Fruit fly (Drosophila melanogaster) whole organism, embryonic: Measurements from ENCODE around the gene Lon.

Experiments
- BEAF-32 ChIP-seq: fragments of 200-800 bp; sonication (Bioruptor generic); optimal IDR thresholded peaks from 3 replicates; lab custom pipeline; 2017; ENCODE audit warnings: missing biosample characterization, missing genetic modification characterization, mild to moderate bottlenecking, moderate library complexity, missing genetic modification reagents
- BtbVII ChIP-seq: fragments of 200-800 bp; sonication (Bioruptor generic); optimal IDR thresholded peaks from 3 replicates; lab custom pipeline; 2017; ENCODE audit warnings: missing biosample characterization, mild to moderate bottlenecking, missing genetic modification characterization
- CG1024 ChIP-seq: fragments of 200-800 bp; sonication (Bioruptor generic); IDR thresholded peaks from 2 replicates; pipeline ENCODE4 v1.3.6; 2022; ENCODE audit warnings: missing biosample characterization, missing genetic modification characterization
- CG10431 ChIP-seq: fragments of 200-800 bp; sonication (Bioruptor generic); optimal IDR thresholded peaks from 3 replicates; lab custom pipeline; 2018; ENCODE audit warnings: missing biosample characterization, mild to moderate bottlenecking, missing genetic modification characterization
- CG11504 ChIP-seq: fragments of 200-800 bp; sonication (Bioruptor generic); optimal IDR thresholded peaks from 3 replicates; lab custom pipeline; 2019; ENCODE audit warnings: missing biosample characterization, mild to moderate bottlenecking, missing genetic modification characterization, moderate library complexity
- CG12155 ChIP-seq: fragments of 200-800 bp; sonication (Bioruptor generic); optimal IDR thresholded peaks from 3 replicates; lab custom pipeline; 2016; ENCODE audit warnings: missing biosample characterization, missing genetic modification characterization
- CG13775 ChIP-seq: fragments of 200-800 bp; sonication (Bioruptor generic); optimal IDR thresholded peaks from 3 replicates; lab custom pipeline; 2017; ENCODE audit warnings: missing biosample characterization, mild to moderate bottlenecking, missing genetic modification characterization
- CG17568 ChIP-seq: fragments of 200-800 bp; sonication (Bioruptor generic); optimal IDR thresholded peaks from 2 replicates; lab custom pipeline; 2018; ENCODE audit warnings: missing biosample characterization, mild to moderate bottlenecking, missing genetic modification characterization, moderate library complexity
- CG18011 ChIP-seq: fragments of 200-800 bp; sonication (Bioruptor generic); optimal IDR thresholded peaks from 2 replicates; lab custom pipeline; 2017; ENCODE audit warnings: missing biosample characterization, missing genetic modification characterization, mild to moderate bottlenecking, moderate library complexity, missing genotype
- CG18476 ChIP-seq: fragments of 200-800 bp; sonication (Bioruptor generic); optimal IDR thresholded peaks from 2 replicates; lab custom pipeline; 2016; ENCODE audit warnings: missing biosample characterization, mild to moderate bottlenecking, missing genetic modification characterization
- CG31388 ChIP-seq: fragments of 200-800 bp; sonication (Bioruptor generic); optimal IDR thresholded peaks from 2 replicates; lab custom pipeline; 2016; ENCODE audit warnings: missing biosample characterization, missing genetic modification characterization
- CG32772 ChIP-seq: fragments of 200-800 bp; sonication (Bioruptor generic); IDR thresholded peaks from 2 replicates; pipeline ENCODE4 v1.3.6; 2022; ENCODE audit warnings: missing biosample characterization, missing genetic modification characterization
- CG3726 ChIP-seq: fragments of 200-800 bp; sonication (Bioruptor generic); IDR thresholded peaks from 3 replicates; pipeline ENCODE4, ENCODE4 v1.3.6; 2022; ENCODE audit warnings: missing biosample characterization, missing genetic modification characterization
- CG43689 ChIP-seq: fragments of 200-800 bp; sonication (Bioruptor generic); IDR thresholded peaks from 2 replicates; pipeline ENCODE4 v1.3.6; 2022; ENCODE audit warnings: missing biosample characterization, missing genetic modification characterization
- CG4404 ChIP-seq: fragments of 200-800 bp; sonication (Bioruptor generic); IDR thresholded peaks from 2 replicates; pipeline ENCODE4 v1.3.6; 2022; ENCODE audit warnings: missing biosample characterization, missing genetic modification characterization
- CG4617 ChIP-seq: fragments of 200-800 bp; sonication (Bioruptor generic); optimal IDR thresholded peaks from 3 replicates; lab custom pipeline; 2016; ENCODE audit warnings: missing biosample characterization, missing genetic modification characterization, borderline replicate concordance
- CG6791 ChIP-seq: fragments of 200-800 bp; sonication (Bioruptor generic); IDR thresholded peaks from 3 replicates; pipeline ENCODE4 v1.3.6; 2022; ENCODE audit warnings: missing biosample characterization, missing genetic modification characterization; ENCODE audit not compliant: partially characterized antibody
- CG7963 ChIP-seq: fragments of 200-800 bp; sonication (Bioruptor generic); IDR thresholded peaks from 3 replicates; pipeline ENCODE4 v1.3.6; 2022; ENCODE audit warnings: missing biosample characterization, missing genetic modification characterization; ENCODE audit not compliant: partially characterized antibody
- Dbx ChIP-seq: fragments of 200-800 bp; sonication (Bioruptor generic); IDR thresholded peaks from 3 replicates; pipeline ENCODE4 v1.3.6; 2022; ENCODE audit warnings: missing biosample characterization, missing genetic modification characterization
- Drgx ChIP-seq: fragments of 200-800 bp; sonication (Bioruptor generic); IDR thresholded peaks from 2 replicates; pipeline ENCODE4 v1.3.6; 2022; ENCODE audit warnings: missing biosample characterization, missing genetic modification characterization
- MESR4 ChIP-seq: fragments of 200-800 bp; sonication (Bioruptor generic); optimal IDR thresholded peaks from 2 replicates; lab custom pipeline; 2018; ENCODE audit warnings: missing biosample characterization, mild to moderate bottlenecking, missing genetic modification characterization, moderate library complexity
- Myb ChIP-seq: fragments of 200-800 bp; sonication (Bioruptor generic); optimal IDR thresholded peaks from 2 replicates; lab custom pipeline; 2016; ENCODE audit warnings: missing biosample characterization, missing genetic modification characterization
- NC2α ChIP-seq: fragments of 200-800 bp; sonication (Bioruptor generic); optimal IDR thresholded peaks from 2 replicates; lab custom pipeline; 2016; ENCODE audit warnings: missing biosample characterization, missing genetic modification characterization
- Poxn ChIP-seq: fragments of 200-800 bp; sonication (Bioruptor generic); IDR thresholded peaks from 2 replicates; pipeline ENCODE4 v1.3.6; 2022; ENCODE audit warnings: missing biosample characterization, missing genetic modification characterization
- Six4 ChIP-seq: fragments of 200-800 bp; sonication (Bioruptor generic); optimal IDR thresholded peaks from 2 replicates; lab custom pipeline; 2016; ENCODE audit warnings: missing biosample characterization, missing genetic modification characterization
- Sox102F ChIP-seq: fragments of 200-800 bp; sonication (Bioruptor generic); optimal IDR thresholded peaks from 2 replicates; lab custom pipeline; 2018; ENCODE audit warnings: missing biosample characterization, mild to moderate bottlenecking, missing genetic modification characterization, moderate library complexity
- Sry-β ChIP-seq: fragments of 200-800 bp; sonication (Bioruptor generic); optimal IDR thresholded peaks from 2 replicates; lab custom pipeline; 2018; ENCODE audit warnings: missing biosample characterization, mild to moderate bottlenecking, missing genetic modification characterization, moderate library complexity
- Sry-δ ChIP-seq: fragments of 200-800 bp; sonication (Bioruptor generic); optimal IDR thresholded peaks from 2 replicates; lab custom pipeline; 2016; ENCODE audit warnings: missing biosample characterization, missing genetic modification characterization
- Trl ChIP-seq, 3 experiments: fragments of >200 bp in 2 of 3; fragments of 200-800 bp in 1 of 3; sonication (Bioruptor generic) in 1 of 3; optimal IDR thresholded peaks; 2 replicates in 1 of 3; 3 replicates in 2 of 3; lab custom pipeline; 2016 to 2017; ENCODE audit warnings: missing biosample characterization in 1 of 3, missing genetic modification characterization in 1 of 3
- Vsx1 ChIP-seq: fragments of 200-800 bp; sonication (Bioruptor generic); optimal IDR thresholded peaks from 2 replicates; lab custom pipeline; 2017; ENCODE audit warnings: missing biosample characterization, mild to moderate bottlenecking, missing genetic modification characterization, missing genetic modification reagents
- bbx ChIP-seq: fragments of 200-800 bp; sonication (Bioruptor generic); IDR thresholded peaks from 2 replicates; pipeline ENCODE4 v1.3.6; 2022; ENCODE audit warnings: missing biosample characterization, missing genetic modification characterization; ENCODE audit not compliant: partially characterized antibody
- bowl ChIP-seq: fragments of 200-800 bp; sonication (Bioruptor generic); IDR thresholded peaks from 2 replicates; pipeline ENCODE4 v1.3.6; 2022; ENCODE audit warnings: missing biosample characterization, missing genetic modification characterization
- chinmo ChIP-seq: fragments of 200-800 bp; sonication (Bioruptor generic); IDR thresholded peaks from 4 replicates; pipeline ENCODE4 v1.3.6; 2022; ENCODE audit warnings: missing biosample characterization, missing genetic modification characterization; ENCODE audit not compliant: partially characterized antibody
- chm ChIP-seq: fragments of 200-800 bp; sonication (Bioruptor generic); IDR thresholded peaks from 2 replicates; pipeline ENCODE4 v1.3.6; 2022; ENCODE audit warnings: missing biosample characterization, missing genetic modification characterization
- cwo ChIP-seq: fragments of 200-800 bp; sonication (Bioruptor generic); optimal IDR thresholded peaks from 3 replicates; lab custom pipeline; 2017; ENCODE audit warnings: missing biosample characterization, missing genetic modification characterization, mild to moderate bottlenecking, moderate library complexity, missing genetic modification reagents
- dimm ChIP-seq: fragments of 200-800 bp; sonication (Bioruptor generic); IDR thresholded peaks from 2 replicates; pipeline ENCODE4 v1.3.6; 2022; ENCODE audit warnings: missing biosample characterization, missing genetic modification characterization
- esg ChIP-seq: fragments of 200-800 bp; sonication (Bioruptor generic); conservative IDR thresholded peaks from 2 replicates; pipeline ENCODE4 v1.3.6; 2022; ENCODE audit warnings: missing biosample characterization, missing genetic modification characterization
- ewg ChIP-seq: fragments of 200-800 bp; sonication (Bioruptor generic); optimal IDR thresholded peaks from 3 replicates; lab custom pipeline; 2017; ENCODE audit warnings: mild to moderate bottlenecking, missing biosample characterization, missing genetic modification reagents, missing genetic modification characterization
- gcm ChIP-seq: fragments of 200-800 bp; sonication (Bioruptor generic); optimal IDR thresholded peaks from 2 replicates; lab custom pipeline; 2019; ENCODE audit warnings: missing biosample characterization, mild to moderate bottlenecking, missing genetic modification characterization, moderate library complexity
- hth ChIP-seq: fragments of >200 bp; optimal IDR thresholded peaks from 2 replicates; lab custom pipeline; 2017; ENCODE audit warnings: inconsistent platforms
- inv ChIP-seq: fragments of 200-800 bp; sonication (Bioruptor generic); IDR thresholded peaks from 2 replicates; pipeline ENCODE4 v1.3.6; 2022; ENCODE audit warnings: missing biosample characterization, missing genetic modification characterization; ENCODE audit not compliant: partially characterized antibody
- kni ChIP-seq: fragments of 200-800 bp; sonication (Bioruptor generic); optimal IDR thresholded peaks from 3 replicates; lab custom pipeline; 2017; ENCODE audit warnings: mild to moderate bottlenecking, missing biosample characterization, missing genetic modification reagents, missing genetic modification characterization
- lab ChIP-seq: fragments of 200-800 bp; sonication (Bioruptor generic); optimal IDR thresholded peaks from 3 replicates; lab custom pipeline; 2017; ENCODE audit warnings: missing biosample characterization, missing genetic modification characterization, mild to moderate bottlenecking, moderate library complexity, missing genetic modification reagents
- lov ChIP-seq, 2 experiments: fragments of 200-800 bp in 1 of 2; fragments of >200 bp in 1 of 2; sonication (Bioruptor generic) in 1 of 2; IDR thresholded peaks in 1 of 2; optimal IDR thresholded peaks in 1 of 2; 2 replicates in 1 of 2; 3 replicates in 1 of 2; pipeline versions ENCODE4 v1.3.6 to Lab custom; 2017 to 2022; ENCODE audit warnings: missing biosample characterization in 1 of 2, missing genetic modification characterization in 1 of 2
- otp ChIP-seq: fragments of 200-800 bp; sonication (Bioruptor generic); IDR thresholded peaks from 3 replicates; pipeline ENCODE4, ENCODE4 v1.3.6; 2022; ENCODE audit warnings: missing biosample characterization, missing genetic modification characterization
- run ChIP-seq: fragments of 200-800 bp; sonication (Bioruptor generic); optimal IDR thresholded peaks from 3 replicates; lab custom pipeline; 2018; ENCODE audit warnings: missing biosample characterization, mild to moderate bottlenecking, missing genetic modification characterization
- sug ChIP-seq: fragments of 200-800 bp; optimal IDR thresholded peaks from 2 replicates; lab custom pipeline; 2019; ENCODE audit warnings: missing biosample characterization, mild to moderate bottlenecking, missing genetic modification characterization, moderate library complexity
- ttk ChIP-seq: fragments of 200-800 bp; sonication (Bioruptor generic); IDR thresholded peaks from 2 replicates; pipeline ENCODE4 v2.1.2; 2022; ENCODE audit warnings: missing biosample characterization, missing genetic modification characterization

The Lon gene

DNA sequence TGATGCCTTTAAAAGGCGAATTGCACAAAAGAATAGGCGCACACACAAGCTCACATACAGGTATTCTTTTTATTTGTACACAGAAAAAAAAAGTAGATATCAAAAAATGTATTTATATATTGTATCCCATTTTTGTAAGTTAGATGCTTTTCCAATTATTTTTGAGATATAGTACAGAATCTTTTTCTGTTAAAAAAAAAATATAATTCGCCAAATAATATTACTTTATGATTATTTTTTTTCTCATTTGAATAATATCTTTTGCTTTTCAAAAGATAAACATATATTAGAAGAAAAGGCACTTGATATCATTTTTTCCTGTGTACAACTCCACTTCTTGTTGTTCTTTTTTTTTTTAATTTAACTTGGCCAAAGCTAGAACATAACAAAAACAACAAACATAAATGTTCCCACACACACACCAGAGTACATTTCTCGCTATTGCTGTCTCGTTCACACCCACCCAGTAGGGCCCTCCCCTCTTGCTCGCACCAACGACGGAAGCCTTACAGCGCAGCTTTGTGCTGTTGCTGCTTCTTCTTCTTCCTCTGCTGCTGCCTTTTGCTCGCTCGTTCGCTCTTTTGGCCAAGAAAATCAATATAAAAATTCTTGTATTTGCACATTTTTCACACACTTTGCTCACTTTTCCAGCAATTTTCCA, 22.9 kb upstream of the Lon start (continued):
- TF ChIP-seq inv (GFP tag; lab: Robert Waterston, UW) (no peak), dimm (no peak), CG3726 (no peak), CG18011 (GFP tag; lab: Kevin White, UChicago) (no peak), MESR4 (GFP tag; lab: Kevin White, UChicago) (no peak), CG32772 (peak; percentile 73), ewg (no peak), hth (lab: Kevin White, UChicago) (no peak), CG13775 (GFP tag; lab: Kevin White, UChicago) (peak; percentile 30), Drgx (GFP tag; lab: Robert Waterston, UW) (peak; percentile 79; the same call in 1 of the 2 replicates), BEAF-32 (GFP tag; lab: Kevin White, UChicago) (no peak), chinmo (peak; percentile 74; the same call in 1 of the 4 replicates), gcm (GFP tag; lab: Kevin White, UChicago) (peak; percentile 61), Sry-β (no peak), CG6791 (GFP tag; lab: Robert Waterston, UW) (no peak), sug (no peak), CG11504 (peak; percentile 90), lab (peak; percentile 82), CG1024 (GFP tag; lab: Robert Waterston, UW) (no peak), Sry-δ (GFP tag; lab: Kevin White, UChicago) (no peak), chm (GFP tag; lab: Robert Waterston, UW) (no peak), CG4617 (GFP tag; lab: Kevin White, UChicago) (no peak), CG4404 (peak; percentile 40; the same call in 1 of the 2 replicates), cwo (GFP tag; lab: Kevin White, UChicago) (peak; percentile 77), CG43689 (GFP tag; lab: Robert Waterston, UW) (no peak), bbx (GFP tag; lab: Robert Waterston, UW) (no peak), Sox102F (GFP tag; lab: Kevin White, UChicago) (peak; percentile 69), Vsx1 (GFP tag; lab: Kevin White, UChicago) (no peak), kni (no peak), BtbVII (GFP tag; lab: Kevin White, UChicago) (peak; percentile 31), run (tag; lab: Kevin White, UChicago) (no peak), Dbx (GFP tag; lab: Robert Waterston, UW) (peak; percentile 70; the same call in 2 of the 3 replicates), CG12155 (GFP tag; lab: Kevin White, UChicago) (peak; percentile 50), lov (optimal IDR thresholded peaks at IDR 0.05; lab: Kevin White, UChicago) (no peak), lov (GFP tag; IDR thresholded peaks at IDR 0.05; lab: Robert Waterston, UW) (no peak), Poxn (GFP tag; lab: Robert Waterston, UW) (no peak), Trl (optimal IDR thresholded peaks at IDR 0.05; lab: Kevin White, UChicago) (no peak), Trl (GFP tag; optimal IDR thresholded peaks at IDR 0.05; lab: Kevin White, UChicago) (no peak), Myb (GFP tag; lab: Kevin White, UChicago) (no peak), CG7963 (GFP tag; lab: Robert Waterston, UW) (no peak), CG17568 (GFP tag; lab: Kevin White, UChicago) (no peak), esg (GFP tag; lab: Robert Waterston, UW) (peak; percentile 49), NC2α (GFP tag; lab: Kevin White, UChicago) (no peak), Six4 (GFP tag; lab: Kevin White, UChicago) (peak; percentile 73), bowl (GFP tag; lab: Robert Waterston, UW) (no peak), CG31388 (GFP tag; lab: Kevin White, UChicago) (no peak), CG10431 (GFP tag; lab: Kevin White, UChicago) (no peak), ttk (GFP tag; lab: Robert Waterston, UW) (peak; percentile 62; the same call in 1 of the 2 replicates), otp (GFP tag; lab: Robert Waterston, UW) (no peak), CG18476 (GFP tag; lab: Kevin White, UChicago) (peak; percentile 35)
